Fruit fly (Drosophila melanogaster): Measurements from ENCODE around the gene CG11555.
A peak's percentile ranks its signal among the peaks of the same experiment; 100 is the strongest.

The CG11555 gene

dm6 chr2L:271553-271952, 2.1 kb upstream of the CG11555 start, which contains the start of gene Dus1 (continued):
- TF ChIP-seq Dp (GFP tag; optimal IDR thresholded peaks at IDR 0.05): peak; percentile 73
- no peak for TF ChIP-seq fd96Cb (tag; optimal IDR thresholded peaks at IDR 0.05)
- TF ChIP-seq gem (tag; optimal IDR thresholded peaks at IDR 0.05): no peak
- TF ChIP-seq CG9609 (GFP tag; optimal IDR thresholded peaks at IDR 0.05): no peak
- TF ChIP-seq bigmax (GFP tag; optimal IDR thresholded peaks at IDR 0.05): no peak
- no peak for TF ChIP-seq Neu2 (GFP tag; optimal IDR thresholded peaks at IDR 0.05; ENCODE audit: borderline replicate concordance)
- TF ChIP-seq sisA (GFP tag; IDR thresholded peaks at IDR 0.05): no peak
- TF ChIP-seq CG4360 (GFP tag; IDR thresholded peaks at IDR 0.05): no peak
- no peak for TF ChIP-seq CG11456 (GFP tag; IDR thresholded peaks at IDR 0.05)
- no peak for TF ChIP-seq da (GFP tag; optimal IDR thresholded peaks at IDR 0.05)
- TF ChIP-seq CkIIα-i1 (GFP tag; IDR thresholded peaks at IDR 0.05): no peak
- no peak for TF ChIP-seq CG10366 (GFP tag; IDR thresholded peaks at IDR 0.05)
- no peak for TF ChIP-seq CG8359 (GFP tag; optimal IDR thresholded peaks at IDR 0.05; ENCODE audit: borderline replicate concordance)
- peak; percentile 41 for TF ChIP-seq CG13894 (tag; optimal IDR thresholded peaks at IDR 0.05)
- TF ChIP-seq CG8478 (optimal IDR thresholded peaks at IDR 0.05): no peak
- TF ChIP-seq danr (GFP tag; IDR thresholded peaks at IDR 0.05): no peak
- no peak for TF ChIP-seq CG10565 (GFP tag; optimal IDR thresholded peaks at IDR 0.05)
- no peak for TF ChIP-seq CG7556 (GFP tag; optimal IDR thresholded peaks at IDR 0.05)
- peak; percentile 30 for TF ChIP-seq gro (GFP tag; optimal IDR thresholded peaks at IDR 0.05)
- no peak for TF ChIP-seq Xbp1 (GFP tag; optimal IDR thresholded peaks at IDR 0.05)
- peak; percentile 41 for TF ChIP-seq CG15514 (GFP tag; optimal IDR thresholded peaks at IDR 0.05)
- no peak for TF ChIP-seq ac (GFP tag; optimal IDR thresholded peaks at IDR 0.05)
- TF ChIP-seq sima (GFP tag; optimal IDR thresholded peaks at IDR 0.05): no peak
- no peak for TF ChIP-seq CrebB (tag; optimal IDR thresholded peaks at IDR 0.05)
- TF ChIP-seq CG31441 (GFP tag; IDR thresholded peaks at IDR 0.05): no peak
- TF ChIP-seq cas (GFP tag; IDR thresholded peaks at IDR 0.05): no peak
- peak; percentile 14 for TF ChIP-seq sug (tag; optimal IDR thresholded peaks at IDR 0.05)
- TF ChIP-seq Sin3A (optimal IDR thresholded peaks at IDR 0.05): peak; percentile 9
- no peak for TF ChIP-seq CG10462 (GFP tag; optimal IDR thresholded peaks at IDR 0.05)
- no peak for TF ChIP-seq CG14667 (GFP tag; IDR thresholded peaks at IDR 0.05)
- TF ChIP-seq ttk (GFP tag; IDR thresholded peaks at IDR 0.05): no peak
- TF ChIP-seq yki (optimal IDR thresholded peaks at IDR 0.05): no peak
- no peak for TF ChIP-seq dan (GFP tag; IDR thresholded peaks at IDR 0.05)
- TF ChIP-seq unc-4 (GFP tag; IDR thresholded peaks at IDR 0.05; ENCODE audit: partially characterized antibody): peak; percentile 76
- TF ChIP-seq TFAM (GFP tag; optimal IDR thresholded peaks at IDR 0.05): no peak
- no peak for TF ChIP-seq wek (GFP tag; optimal IDR thresholded peaks at IDR 0.05)
- no peak for TF ChIP-seq Mrtf (GFP tag; IDR thresholded peaks at IDR 0.05)
- TF ChIP-seq vvl (GFP tag; IDR thresholded peaks at IDR 0.05): peak; percentile 75
- TF ChIP-seq E2f2 (GFP tag; IDR thresholded peaks at IDR 0.05): peak; percentile 75
- no peak for TF ChIP-seq Asciz (GFP tag; optimal IDR thresholded peaks at IDR 0.05)
- no peak for TF ChIP-seq usp (GFP tag; optimal IDR thresholded peaks at IDR 0.05)
- no peak for TF ChIP-seq en (GFP tag; optimal IDR thresholded peaks at IDR 0.05)
- TF ChIP-seq wdn (GFP tag; IDR thresholded peaks at IDR 0.05): no peak
- no peak for TF ChIP-seq H2.0 (GFP tag; IDR thresholded peaks at IDR 0.05)
- no peak for TF ChIP-seq CG7357 (GFP tag; IDR thresholded peaks at IDR 0.05)
- no peak for TF ChIP-seq CG31224 (GFP tag; IDR thresholded peaks at IDR 0.05)
- no peak for TF ChIP-seq CG11085 (GFP tag; IDR thresholded peaks at IDR 0.05)
- no peak for TF ChIP-seq CG11247 (GFP tag; IDR thresholded peaks at IDR 0.05)
- no peak for TF ChIP-seq Bdp1 (GFP tag; optimal IDR thresholded peaks at IDR 0.05)
- no peak for TF ChIP-seq stc (GFP tag; IDR thresholded peaks at IDR 0.05)
- no peak for TF ChIP-seq Nf-YA (GFP tag; IDR thresholded peaks at IDR 0.05)
- no peak for TF ChIP-seq CG8388 (GFP tag; optimal IDR thresholded peaks at IDR 0.05)
- no peak for TF ChIP-seq CG1529 (GFP tag; optimal IDR thresholded peaks at IDR 0.05)
- peak; percentile 48 for TF ChIP-seq HmgZ (tag; optimal IDR thresholded peaks at IDR 0.05)
